Worm (Caenorhabditis elegans) whole organism, young adult: ENCODE data around the gene T19C4.5.
A peak's percentile ranks its signal among the peaks of the same experiment; 100 is the strongest.

Source experiments
- B0019.2 ChIP-seq: fragments of 200-800 bp; sonication (Bioruptor generic); conservative IDR thresholded peaks from 2 replicates; pipeline ENCODE4 v1.3.6; 2022; ENCODE audit warnings: missing genetic modification reagents, missing genetic modification characterization, missing compliant biosample characterization
- F49E8.2 ChIP-seq: sonication (generic microtip); optimal IDR thresholded peaks from 3 replicates; lab custom pipeline; 2017; ENCODE audit warnings: missing genetic modification characterization, mild to moderate bottlenecking, missing compliant biosample characterization, antibody characterized with exemption, moderate library complexity; ENCODE audit not compliant: insufficient read depth
- F57A8.1 ChIP-seq: fragments of 200-800 bp; sonication (Bioruptor generic); optimal IDR thresholded peaks from 2 replicates; lab custom pipeline; 2018; ENCODE audit warnings: mild to moderate bottlenecking, missing genetic modification characterization, moderate library complexity, missing compliant biosample characterization
- T07F8.4 ChIP-seq: sonication (generic microtip); optimal IDR thresholded peaks from 2 replicates; lab custom pipeline; 2016; ENCODE audit warnings: mild to moderate bottlenecking, missing genetic modification characterization, moderate library complexity, missing compliant biosample characterization
- Y95B8A.8 ChIP-seq: fragments of 200-800 bp; sonication (Bioruptor generic); IDR thresholded peaks from 2 replicates; pipeline ENCODE4 v1.3.6; 2022; ENCODE audit warnings: missing genetic modification reagents, missing genetic modification characterization, missing compliant biosample characterization
- ama-1 ChIP-seq, 3 experiments: fragments of 150-350 bp in 1 of 3; sonication (generic microtip) in 2 of 3; optimal IDR thresholded peaks; 2 replicates each; lab custom pipeline; 2014 to 2018; ENCODE audit warnings: missing biosample characterization in 2 of 3, missing genetic modification characterization in 2 of 3, missing genetic modification reagents in 2 of 3
- athp-1 ChIP-seq: sonication (generic microtip); optimal IDR thresholded peaks from 2 replicates; lab custom pipeline; 2017; ENCODE audit warnings: mild to moderate bottlenecking, missing genetic modification characterization, missing compliant biosample characterization
- attf-3 ChIP-seq: fragments of 200-800 bp; sonication (Bioruptor generic); conservative IDR thresholded peaks from 2 replicates; pipeline ENCODE4 v1.3.6; 2022; ENCODE audit warnings: missing genetic modification reagents, missing genetic modification characterization, missing compliant biosample characterization
- attf-6 ChIP-seq: fragments of 200-800 bp; sonication (Bioruptor generic); IDR thresholded peaks from 2 replicates; pipeline ENCODE4 v1.3.6; 2022; ENCODE audit warnings: missing genetic modification reagents, missing genetic modification characterization, missing compliant biosample characterization
- ccch-3 ChIP-seq: fragments of 200-800 bp; sonication (Bioruptor generic); optimal IDR thresholded peaks from 2 replicates; lab custom pipeline; 2018; ENCODE audit warnings: mild to moderate bottlenecking, missing genetic modification characterization, missing compliant biosample characterization
- cebp-1 ChIP-seq, 2 experiments: fragments of 200-800 bp in 1 of 2; sonication (Bioruptor generic) in 1 of 2; sonication (generic microtip) in 1 of 2; IDR thresholded peaks in 1 of 2; optimal IDR thresholded peaks in 1 of 2; 2 replicates each; pipeline versions ENCODE4 v1.3.6 to Lab custom; 2017 to 2022; ENCODE audit warnings: missing compliant biosample characterization in 2 of 2, missing genetic modification characterization in 2 of 2, mild to moderate bottlenecking in 1 of 2, missing genetic modification reagents in 1 of 2, moderate library complexity in 1 of 2
- cebp-2 ChIP-seq: fragments of 200-800 bp; sonication (Bioruptor generic); IDR thresholded peaks from 2 replicates; pipeline ENCODE4 v1.3.6; 2022; ENCODE audit warnings: missing genetic modification characterization, missing compliant biosample characterization
- ceh-58 ChIP-seq: fragments of 200-800 bp; sonication (Bioruptor generic); IDR thresholded peaks from 2 replicates; pipeline ENCODE4 v1.3.6; 2022; ENCODE audit warnings: missing genetic modification characterization, missing compliant biosample characterization
- hmg-20 ChIP-seq: fragments of 200-800 bp; sonication (Bioruptor generic); IDR thresholded peaks from 2 replicates; pipeline ENCODE4 v1.3.6; 2022; ENCODE audit warnings: missing genetic modification reagents, missing genetic modification characterization, missing compliant biosample characterization
- lin-26 ChIP-seq: fragments of 200-800 bp; sonication (Bioruptor generic); IDR thresholded peaks from 2 replicates; pipeline ENCODE4 v1.3.6; 2022; ENCODE audit warnings: missing genetic modification reagents, missing genetic modification characterization, missing compliant biosample characterization
- lin-40 ChIP-seq: sonication (generic microtip); optimal IDR thresholded peaks from 2 replicates; lab custom pipeline; 2016; ENCODE audit warnings: missing genetic modification characterization, mild to moderate bottlenecking, missing compliant biosample characterization, missing genotype, missing genetic modification reagents
- lir-1 ChIP-seq: fragments of 200-800 bp; sonication (Bioruptor generic); conservative IDR thresholded peaks from 2 replicates; pipeline ENCODE4 v1.3.6; 2022; ENCODE audit warnings: missing genetic modification reagents, missing genetic modification characterization, missing compliant biosample characterization
- mcd-1 ChIP-seq: fragments of 200-800 bp; sonication (Bioruptor generic); IDR thresholded peaks from 2 replicates; pipeline ENCODE4 v1.3.6; 2022; ENCODE audit warnings: missing genetic modification reagents, missing genetic modification characterization, missing compliant biosample characterization
- mel-28 ChIP-seq: sonication (generic microtip); optimal IDR thresholded peaks from 2 replicates; lab custom pipeline; 2016; ENCODE audit warnings: borderline replicate concordance, mild to moderate bottlenecking, missing genetic modification characterization, missing compliant biosample characterization
- nfyb-1 ChIP-seq: fragments of 200-800 bp; sonication (Bioruptor generic); IDR thresholded peaks from 2 replicates; pipeline ENCODE4 v1.3.6; 2022; ENCODE audit warnings: missing genetic modification reagents, missing genetic modification characterization, missing compliant biosample characterization
- nhr-179 ChIP-seq: sonication (generic microtip); optimal IDR thresholded peaks from 2 replicates; lab custom pipeline; 2016; ENCODE audit warnings: mild to moderate bottlenecking, missing genetic modification characterization, missing compliant biosample characterization
- nhr-80 ChIP-seq: sonication (generic microtip); optimal IDR thresholded peaks from 2 replicates; lab custom pipeline; 2016; ENCODE audit warnings: missing genetic modification characterization, missing compliant biosample characterization
- nhr-90 ChIP-seq: sonication (generic microtip); optimal IDR thresholded peaks from 2 replicates; lab custom pipeline; 2016; ENCODE audit warnings: missing genotype, mild to moderate bottlenecking, missing genetic modification characterization, missing compliant biosample characterization
- rec-8 ChIP-seq, 2 experiments: sonication (generic microtip); optimal IDR thresholded peaks; 2 replicates each; lab custom pipeline; 2016; ENCODE audit warnings: mild to moderate bottlenecking in 2 of 2, missing genetic modification characterization in 2 of 2, missing genetic modification reagents in 2 of 2, missing genotype in 2 of 2, missing biosample characterization in 1 of 2, missing compliant biosample characterization in 1 of 2, moderate library complexity in 1 of 2
- repo-1 ChIP-seq: sonication (generic microtip); optimal IDR thresholded peaks from 2 replicates; lab custom pipeline; 2017; ENCODE audit warnings: mild to moderate bottlenecking, missing genetic modification characterization, missing compliant biosample characterization
- sea-2 ChIP-seq: fragments of 200-800 bp; sonication (Bioruptor generic); IDR thresholded peaks from 2 replicates; pipeline ENCODE4 v1.3.6; 2022; ENCODE audit warnings: missing genetic modification characterization, missing compliant biosample characterization
- snpc-4 ChIP-seq, 5 experiments: fragments of 150-350 bp in 1 of 5; sonication (generic microtip) in 4 of 5; optimal IDR thresholded peaks; 2 replicates each; lab custom pipeline; 2014 to 2018; ENCODE audit warnings: missing genetic modification characterization in 5 of 5, missing biosample characterization in 3 of 5, antibody characterized with exemption in 2 of 5, mild to moderate bottlenecking in 2 of 5, missing compliant biosample characterization in 2 of 5, missing genotype in 2 of 5, moderate library complexity in 2 of 5, missing genetic modification reagents in 1 of 5
- tbp1 ChIP-seq: fragments of 200-800 bp; sonication (Bioruptor generic); optimal IDR thresholded peaks from 2 replicates; lab custom pipeline; 2018; ENCODE audit warnings: mild to moderate bottlenecking, missing genetic modification characterization, missing compliant biosample characterization
- tbx-9 ChIP-seq: sonication (generic microtip); optimal IDR thresholded peaks from 2 replicates; lab custom pipeline; 2016; ENCODE audit warnings: borderline replicate concordance, missing genetic modification characterization, inconsistent platforms, missing compliant biosample characterization
- zfh-2 ChIP-seq: fragments of 200-800 bp; sonication (Bioruptor generic); conservative IDR thresholded peaks from 2 replicates; pipeline ENCODE4 v1.3.6; 2022; ENCODE audit warnings: missing genetic modification reagents, missing genetic modification characterization, missing compliant biosample characterization
- ztf-26 ChIP-seq: sonication (generic microtip); optimal IDR thresholded peaks from 2 replicates; lab custom pipeline; 2017; ENCODE audit warnings: missing genetic modification characterization, missing compliant biosample characterization

The T19C4.5 gene

ce11 chrV:11146958-11147779 is 24.8 kb upstream of the T19C4.5 start, which contains the start of the genes T19C4.24 and nlp-33:
Gene T19C4.24, minus strand, starts transcription at chrV:11147008.
Gene nlp-33, plus strand, starts transcription at chrV:11147346.
- TF ChIP-seq ama-1 (optimal IDR thresholded peaks at IDR 0.05; lab: Kevin White, UChicago) (peak; percentile 71), ama-1 (GFP tag; optimal IDR thresholded peaks at IDR 0.05; lab: Kevin White, UChicago) (no peak), repo-1 (peak; percentile 17), lin-26 (GFP tag; lab: Robert Waterston, UW) (no peak), attf-3 (GFP tag; lab: Robert Waterston, UW) (no peak), mcd-1 (GFP tag; lab: Robert Waterston, UW) (peak; percentile 34; the same call in 1 of the 2 replicates)

DNA sequence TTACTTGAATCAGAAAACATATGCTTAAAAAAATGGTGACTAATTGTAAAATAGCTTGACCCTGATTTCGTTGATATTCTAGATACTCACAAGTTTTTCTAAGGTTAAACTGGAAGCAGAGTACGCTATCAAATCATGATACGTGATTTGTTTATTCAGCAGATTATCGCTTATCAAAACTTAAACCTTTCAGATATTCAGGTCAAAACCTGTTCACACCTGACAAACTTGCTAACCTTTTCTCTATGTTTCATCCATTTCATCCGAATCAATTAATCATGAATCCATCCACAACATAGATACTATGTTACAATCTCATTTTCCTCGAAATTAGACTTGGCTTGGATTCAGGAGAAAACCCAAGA is 24.3 kb upstream of the T19C4.5 start:
- 0 out of 2 replicates have a peak, but pooled peaks have one; percentile 30 for TF ChIP-seq nfyb-1 (GFP tag; lab: Robert Waterston, UW)
- TF ChIP-seq athp-1 (tag; lab: Kevin White, UChicago) = no peak
- TF ChIP-seq ama-1 (optimal IDR thresholded peaks at IDR 0.05; lab: Kevin White, UChicago) = peak; percentile 67
- no peak for TF ChIP-seq ama-1 (GFP tag; optimal IDR thresholded peaks at IDR 0.05; lab: Kevin White, UChicago)
- TF ChIP-seq ztf-26 (tag; lab: Kevin White, UChicago) = peak; percentile 53
- TF ChIP-seq lin-40 = no peak
- TF ChIP-seq F49E8.2 (tag; lab: Kevin White, UChicago) = no peak
- TF ChIP-seq cebp-2 = no peak

DNA sequence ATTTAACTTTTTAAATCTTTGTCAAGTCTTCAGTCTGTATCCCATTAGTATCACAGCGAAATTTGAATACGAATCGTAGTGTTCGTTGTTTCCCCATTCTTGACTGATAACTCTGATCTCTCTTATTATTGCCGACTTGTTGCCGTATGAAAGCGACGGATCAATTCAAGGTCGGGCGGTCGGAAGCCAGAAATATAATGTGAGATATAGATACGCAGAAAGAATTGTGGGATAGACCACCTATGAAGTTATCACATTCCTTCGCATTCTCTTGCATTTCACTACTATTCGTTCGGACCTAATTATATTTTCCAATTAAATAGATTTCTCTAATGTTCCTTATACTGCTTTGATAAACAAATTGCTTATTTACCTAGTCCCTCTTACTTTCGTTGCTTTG is 23.0 kb upstream of the T19C4.5 start:
- TF ChIP-seq attf-6 (no peak), F49E8.2 (tag; lab: Kevin White, UChicago) (no peak)

DNA sequence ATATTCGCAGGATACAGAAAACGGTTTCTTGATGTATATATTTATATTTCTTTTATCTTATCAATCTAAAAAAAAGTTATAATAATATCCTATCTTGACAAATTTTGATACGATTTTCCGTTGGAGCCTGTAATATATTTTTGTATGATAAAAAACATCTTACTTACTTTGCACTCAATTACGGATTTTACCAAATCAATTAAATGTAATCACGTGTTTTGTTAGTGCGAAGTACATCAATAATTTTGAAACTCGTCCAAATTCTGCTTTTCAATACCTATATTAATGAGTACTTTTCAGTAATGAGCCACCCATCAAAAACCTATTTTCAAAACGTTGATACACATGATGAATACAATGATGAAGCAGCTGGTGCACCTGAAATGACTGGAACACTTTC is 22.6 kb upstream of the T19C4.5 start, which contains the start of gene T19C4.1:
T19C4.1 (plus strand) TSS at position 301 of the 400 bp plus-strand sequence.
- TF ChIP-seq ceh-58 (no peak), lin-40 (no peak), nhr-90 (tag; lab: Kevin White, UChicago) (no peak)

- no peak for TF ChIP-seq snpc-4 (GFP tag; optimal IDR thresholded peaks at IDR 0.05; lab: Kevin White, UChicago)
- TF ChIP-seq snpc-4 (tag; optimal IDR thresholded peaks at IDR 0.05; lab: Kevin White, UChicago) = no peak
- no peak for TF ChIP-seq F57A8.1 (GFP tag; lab: Kevin White, UChicago)
- no peak for TF ChIP-seq zfh-2
- no peak for TF ChIP-seq T07F8.4 (tag; lab: Kevin White, UChicago)
- TF ChIP-seq nhr-179 (tag; lab: Kevin White, UChicago) = no peak
- no peak for TF ChIP-seq tbp1 (GFP tag; lab: Kevin White, UChicago)
- no peak for TF ChIP-seq mel-28 (tag; lab: Kevin White, UChicago)
- TF ChIP-seq nhr-80 (tag; lab: Kevin White, UChicago) = no peak
- TF ChIP-seq rec-8 (tag; optimal IDR thresholded peaks at IDR 0.05; lab: Kevin White, UChicago) = no peak
- TF ChIP-seq ccch-3 = no peak
- TF ChIP-seq cebp-1 (GFP tag; IDR thresholded peaks at IDR 0.05; lab: Robert Waterston, UW) = no peak
- TF ChIP-seq cebp-1 (tag; optimal IDR thresholded peaks at IDR 0.05; lab: Kevin White, UChicago) = no peak
- no peak for TF ChIP-seq tbx-9 (tag; lab: Kevin White, UChicago)
- no peak for TF ChIP-seq hmg-20
- TF ChIP-seq sea-2 (GFP tag; lab: Robert Waterston, UW) = no peak
- no peak for TF ChIP-seq B0019.2
- no peak for TF ChIP-seq lir-1 (GFP tag; lab: Robert Waterston, UW)
- TF ChIP-seq Y95B8A.8 = no peak
Observed at ce11 chrV:11152333-11152732, 19.7 kb upstream of the T19C4.5 start, which contains the start of gene srg-39. Gene srg-39, minus strand, starts transcription at chrV:11152433.
